Fruit fly (Drosophila melanogaster): Measurements from ENCODE around the gene Or85c.

DNA sequence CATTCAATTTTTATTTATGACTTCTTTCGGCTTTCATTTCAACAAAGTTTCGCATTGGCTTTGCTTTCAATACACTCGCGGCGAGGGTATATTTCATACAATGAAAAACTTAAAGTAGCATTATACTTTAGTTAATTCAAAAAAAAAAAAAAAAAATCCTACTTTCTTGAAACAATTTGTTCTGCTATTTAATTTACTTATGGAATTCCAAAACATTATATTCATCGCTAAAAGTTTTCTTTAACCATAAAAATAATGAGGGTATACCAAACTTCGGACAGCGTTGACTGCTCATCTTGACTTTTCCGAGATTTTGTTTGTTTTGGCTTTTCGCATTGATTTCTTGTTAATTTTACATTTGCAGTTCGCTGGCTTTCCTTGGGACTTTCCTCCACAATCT, 42.3 kb downstream of the Or85c start:
- no peak for TF ChIP-seq N (GFP tag; optimal IDR thresholded peaks at IDR 0.05)
- TF ChIP-seq br (GFP tag; optimal IDR thresholded peaks at IDR 0.05) = no peak
- no peak for TF ChIP-seq Myc (optimal IDR thresholded peaks at IDR 0.05)
- no peak for TF ChIP-seq jim (GFP tag; optimal IDR thresholded peaks at IDR 0.05)
- no peak for TF ChIP-seq GATAd (GFP tag; optimal IDR thresholded peaks at IDR 0.05)
- no peak for TF ChIP-seq Mio (GFP tag; optimal IDR thresholded peaks at IDR 0.05)
- TF ChIP-seq pan (optimal IDR thresholded peaks at IDR 0.05) = no peak
- no peak for TF ChIP-seq Hr83 (GFP tag; optimal IDR thresholded peaks at IDR 0.05; ENCODE audit: poor library complexity, severe bottlenecking)
- no peak for TF ChIP-seq psq (GFP tag; optimal IDR thresholded peaks at IDR 0.05)
- peak; percentile 39 for TF ChIP-seq h (GFP tag; optimal IDR thresholded peaks at IDR 0.05)
- no peak for TF ChIP-seq dl (GFP tag; optimal IDR thresholded peaks at IDR 0.05; ENCODE audit: insufficient read depth in 1 of 2, partially characterized antibody in 2 of 2)
